Fruit fly (Drosophila melanogaster): ENCODE results near the gene cpx.
A peak's percentile ranks its signal among the peaks of the same experiment; 100 is the strongest.

cpx gene

DNA sequence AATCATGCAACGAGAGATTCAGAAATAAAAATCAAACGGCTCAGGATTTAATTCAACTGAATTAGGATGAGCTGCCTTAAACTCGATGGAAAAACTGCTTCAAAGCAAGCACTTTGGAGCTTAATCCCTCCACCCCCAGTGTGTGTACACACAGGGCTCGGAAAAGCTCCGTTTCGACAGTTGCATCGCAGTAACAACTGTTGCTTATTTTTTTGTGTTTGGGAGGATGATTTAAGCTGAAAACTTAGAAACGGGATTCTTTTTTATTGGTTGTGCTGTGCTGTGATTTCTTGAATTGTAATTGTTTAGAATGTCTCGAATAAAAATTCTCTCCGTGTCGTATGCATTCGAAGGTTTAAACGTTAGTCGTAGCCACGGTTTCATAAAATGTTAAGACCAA, 39.0 kb downstream of the cpx start, which contains the start of gene Syt14:
Syt14 (minus strand) TSS at position 71 of the 400 bp plus-strand sequence.
- TF ChIP-seq CG8478 (optimal IDR thresholded peaks at IDR 0.05) (no peak), CTCF (optimal IDR thresholded peaks at IDR 0.05) (no peak)

- TF ChIP-seq CG8478 (optimal IDR thresholded peaks at IDR 0.05) (no peak), CTCF (optimal IDR thresholded peaks at IDR 0.05) (no peak)
Measured at dm6 chr3R:4319507-4320138, 39.6 kb downstream of the cpx start, which contains the start of gene CG9795. CG9795 (plus strand) TSS chr3R:4319683.

- no peak for TF ChIP-seq CG8478 (optimal IDR thresholded peaks at IDR 0.05)
- TF ChIP-seq CTCF (optimal IDR thresholded peaks at IDR 0.05) = peak; percentile 18 to 34
Measured at dm6 chr3R:4333964-4334363, 53.9 kb downstream of the cpx start, which contains the start of gene CG9776. CG9776 (minus strand) TSS chr3R:4334071.

DNA sequence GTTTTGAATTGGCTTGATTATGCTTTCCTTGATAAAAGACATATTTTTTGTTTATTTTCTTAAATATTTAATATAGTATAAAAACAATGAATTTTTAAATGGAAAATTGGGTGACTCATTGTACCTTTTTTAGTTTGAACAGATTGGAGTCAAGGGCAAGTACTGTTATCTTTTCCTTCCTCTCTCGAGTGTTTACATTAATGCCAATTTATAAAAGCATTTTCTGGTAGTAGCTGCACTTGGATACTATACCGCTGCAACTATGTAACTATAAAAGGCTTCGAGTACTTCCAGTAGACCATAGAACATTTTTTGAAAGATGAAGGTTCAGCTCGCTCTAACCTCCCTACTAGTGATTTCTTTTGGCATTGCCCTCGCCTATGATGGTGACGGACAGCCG, 54.8 kb downstream of the cpx start, which contains the start of gene CG14645:
CG14645 (plus strand) TSS at position 301 of the 400 bp plus-strand sequence.
- TF ChIP-seq CG8478 (optimal IDR thresholded peaks at IDR 0.05) = no peak
- no peak for TF ChIP-seq CTCF (optimal IDR thresholded peaks at IDR 0.05)

DNA sequence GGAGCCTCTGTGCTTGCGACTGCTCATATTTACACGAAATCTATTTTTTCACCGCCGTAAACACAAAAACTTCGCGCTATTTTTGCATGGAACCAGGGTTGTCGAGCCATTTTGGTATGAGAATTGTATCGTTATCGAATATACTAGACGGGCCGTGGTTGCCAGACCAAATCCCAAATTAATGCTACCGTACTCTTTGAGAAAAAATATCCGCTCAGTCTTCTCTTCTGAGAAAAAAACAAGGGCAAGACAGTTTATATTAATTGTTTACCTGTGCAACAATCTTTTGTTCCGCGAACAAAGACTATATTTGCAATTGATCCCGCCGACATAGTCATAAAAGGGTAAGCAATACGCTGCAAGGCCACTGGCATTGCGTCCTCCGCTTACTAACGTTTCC, 57.6 kb downstream of the cpx start, which contains the start of the genes Skp2 and CG1103:
Skp2 (minus strand) TSS at position 95 of the 400 bp plus-strand sequence.
CG1103 (plus strand) TSS at position 176 of the 400 bp plus-strand sequence.
- TF ChIP-seq CG8478 (optimal IDR thresholded peaks at IDR 0.05) (no peak), CTCF (optimal IDR thresholded peaks at IDR 0.05) (peak in 1 of 2 experiments; percentile 34)

DNA sequence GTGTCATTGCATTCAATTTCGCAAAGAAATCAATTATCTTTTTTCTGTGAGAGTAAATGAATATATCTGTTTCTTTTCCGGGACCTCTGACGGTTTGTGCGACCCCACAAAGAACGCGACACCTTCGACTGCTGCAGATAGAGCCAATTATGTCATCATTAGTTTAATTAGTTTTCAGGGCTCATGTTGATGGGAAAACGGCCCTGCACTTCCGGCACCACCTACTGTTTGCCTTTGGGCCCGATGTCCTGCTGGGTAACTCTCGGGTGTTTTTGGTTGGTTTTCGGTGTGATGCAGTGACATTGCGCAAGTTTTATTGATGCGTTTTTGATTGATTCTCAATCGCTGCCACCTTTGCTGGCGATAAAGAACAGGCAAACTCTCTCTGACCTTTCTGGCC, 60.2 kb downstream of the cpx start:
- TF ChIP-seq CG8478 (optimal IDR thresholded peaks at IDR 0.05) = no peak
- no peak for TF ChIP-seq CTCF (optimal IDR thresholded peaks at IDR 0.05)

DNA sequence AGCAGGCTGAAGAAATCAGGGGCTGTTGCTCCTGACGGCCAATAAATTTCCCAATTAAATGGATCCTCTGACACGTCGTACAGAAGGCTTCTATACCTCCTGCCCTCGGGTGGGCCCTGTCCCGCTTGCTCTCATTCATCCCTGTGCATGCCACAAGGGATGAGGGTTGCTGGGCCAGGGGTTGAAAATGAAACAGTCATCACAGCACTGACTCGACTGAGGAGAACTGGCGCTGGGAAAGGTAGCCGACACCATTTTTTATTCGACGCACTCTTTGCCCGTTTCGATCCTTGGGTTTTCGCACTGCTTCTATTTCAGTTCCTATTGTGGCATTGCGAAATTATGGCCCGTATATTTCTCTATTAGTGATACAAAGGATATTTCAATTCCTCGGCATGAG, 61.2 kb downstream of the cpx start:
- TF ChIP-seq CTCF (optimal IDR thresholded peaks at IDR 0.05) = no peak
- no peak for TF ChIP-seq CG8478 (optimal IDR thresholded peaks at IDR 0.05)

- no peak for TF ChIP-seq CTCF (optimal IDR thresholded peaks at IDR 0.05)
- no peak for TF ChIP-seq CG8478 (optimal IDR thresholded peaks at IDR 0.05)
Measured at dm6 chr3R:4346636-4347035, 66.6 kb downstream of the cpx start, which contains the start of gene hkb. hkb (minus strand) TSS chr3R:4346646.

DNA sequence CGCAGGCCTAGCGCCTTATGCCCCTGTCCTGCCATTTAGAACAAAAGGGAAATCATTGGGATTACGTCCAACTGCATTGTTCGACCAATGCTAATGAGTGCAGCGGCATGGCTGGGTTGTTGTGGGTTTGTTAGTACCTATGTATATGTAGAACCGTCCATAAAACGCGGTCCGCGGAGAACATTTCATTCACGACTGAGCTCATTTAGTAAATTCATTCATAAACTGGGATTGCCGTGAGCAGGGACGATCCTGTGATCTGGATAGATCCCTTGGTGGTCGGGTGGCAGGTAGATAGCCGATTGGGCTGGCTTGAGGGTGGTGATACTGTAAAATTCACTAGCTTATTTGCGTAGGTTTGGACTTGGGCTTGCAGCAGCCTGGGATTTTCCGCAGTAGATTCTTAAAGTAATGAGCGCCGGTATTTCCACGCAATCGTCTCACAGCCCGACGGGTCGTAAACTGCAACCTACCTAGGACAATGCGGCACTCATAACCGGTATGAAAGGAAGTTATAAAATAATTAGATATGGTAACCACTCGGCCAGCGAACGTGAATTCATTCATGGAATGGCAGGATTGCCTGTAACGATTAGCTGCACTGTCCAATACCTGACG, 68.3 kb downstream of the cpx start:
- TF ChIP-seq CTCF (optimal IDR thresholded peaks at IDR 0.05) = no peak
- no peak for TF ChIP-seq CG8478 (optimal IDR thresholded peaks at IDR 0.05)

DNA sequence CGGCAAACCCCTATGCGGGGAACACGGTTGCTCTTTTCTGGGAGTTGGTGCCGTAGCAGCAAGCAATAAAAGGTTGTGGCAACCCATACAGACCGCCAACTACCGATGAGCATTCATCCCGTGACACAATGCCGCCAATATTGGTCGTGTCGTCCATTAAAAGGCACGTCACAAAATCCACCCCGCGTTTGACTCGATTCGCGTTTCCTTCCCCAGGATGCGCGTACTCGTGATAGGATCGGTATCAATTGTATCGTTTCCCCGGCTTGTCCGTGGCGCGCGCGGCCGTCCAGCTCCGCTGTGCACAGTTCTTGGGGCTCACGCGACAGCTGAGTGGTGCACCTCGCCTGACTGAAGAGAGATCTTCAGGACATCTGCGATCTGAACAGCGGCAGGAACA, 70.2 kb downstream of the cpx start:
- TF ChIP-seq CTCF (optimal IDR thresholded peaks at IDR 0.05) = no peak
- TF ChIP-seq CG8478 (optimal IDR thresholded peaks at IDR 0.05) = no peak

DNA sequence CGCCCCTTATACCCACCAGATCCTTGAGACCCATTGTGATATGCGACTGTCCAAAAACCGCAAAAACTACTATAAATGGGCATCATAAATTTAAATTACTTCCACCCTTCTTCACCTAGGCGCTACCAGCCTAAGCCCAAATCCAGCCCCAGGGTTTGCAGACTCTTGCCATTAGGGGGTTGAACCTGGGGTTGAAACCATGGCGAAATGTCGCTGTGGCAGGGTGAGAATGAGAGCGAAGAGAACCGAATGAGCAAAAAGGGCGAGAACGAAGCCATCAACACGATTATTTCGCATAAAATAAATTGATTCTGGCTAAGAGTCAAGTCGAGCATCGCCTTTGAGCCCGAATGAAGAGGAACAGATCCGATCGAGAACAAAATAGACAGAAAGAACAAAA, 73.5 kb downstream of the cpx start:
- TF ChIP-seq CTCF (optimal IDR thresholded peaks at IDR 0.05) = no peak
- TF ChIP-seq CG8478 (optimal IDR thresholded peaks at IDR 0.05) = no peak
